Fruit fly (Drosophila melanogaster) whole organism, prepupa: ENCODE results near the gene gdl-ORF39.

Experiments
- Blimp-1 ChIP-seq: fragments of 200-800 bp; sonication (Bioruptor generic); optimal IDR thresholded peaks from 3 replicates; lab custom pipeline; 2017; ENCODE audit warnings: missing biosample characterization, missing genetic modification characterization, mild to moderate bottlenecking, moderate library complexity, missing genetic modification reagents
- CG10631 ChIP-seq: fragments of 200-800 bp; sonication (Bioruptor generic); optimal IDR thresholded peaks from 2 replicates; lab custom pipeline; 2016; ENCODE audit warnings: missing biosample characterization, missing genetic modification characterization
- CG10669 ChIP-seq: fragments of 200-800 bp; sonication (Bioruptor generic); optimal IDR thresholded peaks from 3 replicates; lab custom pipeline; 2018; ENCODE audit warnings: missing biosample characterization, mild to moderate bottlenecking, missing genetic modification characterization, moderate library complexity
- CG1621 ChIP-seq: fragments of 200-800 bp; sonication (Bioruptor generic); optimal IDR thresholded peaks from 3 replicates; lab custom pipeline; 2018; ENCODE audit warnings: missing biosample characterization, mild to moderate bottlenecking, missing genetic modification characterization
- CG3032 ChIP-seq: fragments of 200-800 bp; optimal IDR thresholded peaks from 2 replicates; lab custom pipeline; 2019; ENCODE audit warnings: missing biosample characterization, mild to moderate bottlenecking, missing genetic modification characterization, moderate library complexity
- CG31627 ChIP-seq: fragments of 200-800 bp; sonication (Bioruptor generic); optimal IDR thresholded peaks from 3 replicates; lab custom pipeline; 2016; ENCODE audit warnings: missing biosample characterization, missing genetic modification characterization
- CG32006 ChIP-seq: fragments of 200-800 bp; sonication (Bioruptor generic); optimal IDR thresholded peaks from 3 replicates; lab custom pipeline; 2017; ENCODE audit warnings: missing biosample characterization, mild to moderate bottlenecking, missing genetic modification characterization
- CG34406 ChIP-seq: fragments of 200-800 bp; sonication (Bioruptor generic); optimal IDR thresholded peaks from 3 replicates; lab custom pipeline; 2016; ENCODE audit warnings: missing biosample characterization, missing genetic modification characterization
- CG3919 ChIP-seq: fragments of 200-800 bp; sonication (Bioruptor generic); optimal IDR thresholded peaks from 3 replicates; lab custom pipeline; 2016; ENCODE audit warnings: missing biosample characterization, missing genetic modification characterization
- CG4318 ChIP-seq: fragments of 200-800 bp; sonication (Bioruptor generic); optimal IDR thresholded peaks from 3 replicates; lab custom pipeline; 2017; ENCODE audit warnings: missing biosample characterization, mild to moderate bottlenecking, missing genetic modification characterization
- CG6792 ChIP-seq: fragments of 200-800 bp; sonication (Bioruptor generic); optimal IDR thresholded peaks from 3 replicates; lab custom pipeline; 2016; ENCODE audit warnings: missing biosample characterization, missing genetic modification characterization
- CG6808 ChIP-seq: fragments of 200-800 bp; sonication (Bioruptor generic); optimal IDR thresholded peaks from 3 replicates; lab custom pipeline; 2017; ENCODE audit warnings: missing biosample characterization, missing genetic modification characterization, mild to moderate bottlenecking, moderate library complexity, missing genetic modification reagents
- CG6854 ChIP-seq: fragments of 200-800 bp; sonication (Bioruptor generic); optimal IDR thresholded peaks from 2 replicates; lab custom pipeline; 2017; ENCODE audit warnings: missing biosample characterization, mild to moderate bottlenecking, missing genetic modification characterization
- CG7368 ChIP-seq: fragments of 200-800 bp; sonication (Bioruptor generic); optimal IDR thresholded peaks from 3 replicates; lab custom pipeline; 2016; ENCODE audit warnings: missing biosample characterization, missing genetic modification characterization
- CG8319 ChIP-seq: fragments of 200-800 bp; sonication (Bioruptor generic); optimal IDR thresholded peaks from 3 replicates; lab custom pipeline; 2016; ENCODE audit warnings: missing biosample characterization, missing genetic modification characterization
- CG9139 ChIP-seq: fragments of 200-800 bp; sonication (Bioruptor generic); optimal IDR thresholded peaks from 3 replicates; lab custom pipeline; 2017; ENCODE audit warnings: missing biosample characterization, mild to moderate bottlenecking, missing genetic modification characterization
- Eip75B ChIP-seq: fragments of 200-800 bp; sonication (Bioruptor generic); optimal IDR thresholded peaks from 3 replicates; lab custom pipeline; 2016; ENCODE audit warnings: missing biosample characterization, missing genetic modification characterization
- Eip78C ChIP-seq: fragments of 200-800 bp; sonication (Bioruptor generic); peaks from one replicate; lab custom pipeline; 2016; ENCODE audit warnings: missing biosample characterization, missing genetic modification characterization
- Ets21C ChIP-seq: fragments of 200-800 bp; sonication (Bioruptor generic); optimal IDR thresholded peaks from 3 replicates; lab custom pipeline; 2016; ENCODE audit warnings: missing biosample characterization, missing genetic modification characterization
- Ets96B ChIP-seq: fragments of 200-800 bp; optimal IDR thresholded peaks from 2 replicates; lab custom pipeline; 2019; ENCODE audit warnings: missing biosample characterization, mild to moderate bottlenecking, missing genetic modification characterization, moderate library complexity
- Gug ChIP-seq: fragments of 200-800 bp; sonication (Bioruptor generic); IDR thresholded peaks from 2 replicates; pipeline ENCODE4 v1.3.6; 2022; ENCODE audit warnings: missing biosample characterization, missing genetic modification characterization
- Hr38 ChIP-seq: sonication (Bioruptor generic); optimal IDR thresholded peaks from 2 replicates; lab custom pipeline; 2016; ENCODE audit warnings: missing biosample characterization, missing genetic modification characterization
- Hr39 ChIP-seq: fragments of 200-800 bp; sonication (Bioruptor generic); optimal IDR thresholded peaks from 2 replicates; lab custom pipeline; 2016; ENCODE audit warnings: missing biosample characterization, missing genetic modification characterization
- Hr4 ChIP-seq: fragments of 200-800 bp; sonication (Bioruptor generic); optimal IDR thresholded peaks from 3 replicates; lab custom pipeline; 2016; ENCODE audit warnings: missing biosample characterization, missing genetic modification characterization
- Lpt ChIP-seq: fragments of 200-800 bp; sonication (Bioruptor generic); optimal IDR thresholded peaks from 3 replicates; lab custom pipeline; 2016; ENCODE audit warnings: missing biosample characterization, missing genetic modification characterization
- Met ChIP-seq: fragments of 200-800 bp; sonication (Bioruptor generic); optimal IDR thresholded peaks from 3 replicates; lab custom pipeline; 2016; ENCODE audit warnings: missing biosample characterization, missing genetic modification characterization
- OdsH ChIP-seq: fragments of 200-800 bp; sonication (Bioruptor generic); optimal IDR thresholded peaks from 3 replicates; lab custom pipeline; 2016; ENCODE audit warnings: missing biosample characterization, missing genetic modification characterization
- Smox ChIP-seq: fragments of 200-800 bp; sonication (Bioruptor generic); optimal IDR thresholded peaks from 3 replicates; lab custom pipeline; 2016; ENCODE audit warnings: missing biosample characterization, missing genetic modification characterization
- Sox102F ChIP-seq: fragments of 200-800 bp; sonication (Bioruptor generic); optimal IDR thresholded peaks from 2 replicates; lab custom pipeline; 2016; ENCODE audit warnings: missing biosample characterization, mild to moderate bottlenecking, missing genetic modification characterization
- Sox14 ChIP-seq: fragments of 200-800 bp; sonication (Bioruptor generic); optimal IDR thresholded peaks from 3 replicates; lab custom pipeline; 2016; ENCODE audit warnings: missing biosample characterization, missing genetic modification characterization
- Sox15 ChIP-seq: fragments of 200-800 bp; sonication (Bioruptor generic); optimal IDR thresholded peaks from 3 replicates; lab custom pipeline; 2016; ENCODE audit warnings: missing biosample characterization, missing genetic modification characterization
- achi ChIP-seq: fragments of 200-800 bp; sonication (Bioruptor generic); optimal IDR thresholded peaks from 3 replicates; lab custom pipeline; 2016; ENCODE audit warnings: missing biosample characterization, missing genetic modification characterization
- acj6 ChIP-seq: fragments of 200-800 bp; sonication (Bioruptor generic); optimal IDR thresholded peaks from 3 replicates; lab custom pipeline; 2016; ENCODE audit warnings: missing biosample characterization, missing genetic modification characterization
- cyc ChIP-seq: fragments of 200-800 bp; sonication (Bioruptor generic); optimal IDR thresholded peaks from 3 replicates; lab custom pipeline; 2016; ENCODE audit warnings: missing biosample characterization, missing genetic modification characterization
- dac ChIP-seq: fragments of 200-800 bp; sonication (Bioruptor generic); optimal IDR thresholded peaks from 2 replicates; lab custom pipeline; 2017; ENCODE audit warnings: missing biosample characterization, mild to moderate bottlenecking, missing genetic modification characterization
- dsx ChIP-seq: fragments of 200-800 bp; optimal IDR thresholded peaks from 3 replicates; lab custom pipeline; 2019; ENCODE audit warnings: missing biosample characterization, mild to moderate bottlenecking, missing genetic modification characterization, moderate library complexity; ENCODE audit not compliant: poor library complexity, severe bottlenecking
- eg ChIP-seq: fragments of 200-800 bp; sonication (Bioruptor generic); IDR thresholded peaks from 3 replicates; pipeline ENCODE4 v1.3.6; 2022; ENCODE audit warnings: missing biosample characterization, missing genetic modification characterization
- esn ChIP-seq: fragments of 200-800 bp; sonication (Bioruptor generic); optimal IDR thresholded peaks from 2 replicates; lab custom pipeline; 2016; ENCODE audit warnings: missing biosample characterization, mild to moderate bottlenecking, missing genetic modification characterization, moderate library complexity
- fd59A ChIP-seq: fragments of 200-800 bp; sonication (Bioruptor generic); optimal IDR thresholded peaks from 2 replicates; lab custom pipeline; 2017; ENCODE audit warnings: missing biosample characterization, mild to moderate bottlenecking, missing genetic modification characterization, missing genetic modification reagents
- fkh ChIP-seq: fragments of 200-800 bp; sonication (Bioruptor generic); optimal IDR thresholded peaks from 3 replicates; lab custom pipeline; 2017; ENCODE audit warnings: missing biosample characterization, mild to moderate bottlenecking, missing genetic modification characterization, moderate library complexity
- lz ChIP-seq: fragments of 200-800 bp; sonication (Bioruptor generic); optimal IDR thresholded peaks from 3 replicates; lab custom pipeline; 2016; ENCODE audit warnings: missing biosample characterization, missing genetic modification characterization
- net ChIP-seq: fragments of 200-800 bp; sonication (Bioruptor generic); optimal IDR thresholded peaks from 3 replicates; lab custom pipeline; 2016; ENCODE audit warnings: missing biosample characterization, missing genetic modification characterization
- pdm3 ChIP-seq: fragments of 200-800 bp; sonication (Bioruptor generic); optimal IDR thresholded peaks from 3 replicates; lab custom pipeline; 2016; ENCODE audit warnings: missing biosample characterization, missing genetic modification characterization
- salr ChIP-seq, 2 experiments: fragments of 200-800 bp; sonication (Bioruptor generic); optimal IDR thresholded peaks; 3 replicates each; lab custom pipeline; 2016 to 2018; ENCODE audit warnings: missing biosample characterization in 2 of 2, missing genetic modification characterization in 2 of 2, mild to moderate bottlenecking in 1 of 2
- svp ChIP-seq: fragments of 200-800 bp; sonication (Bioruptor generic); peaks from one replicate; lab custom pipeline; 2016; ENCODE audit warnings: missing biosample characterization, missing genetic modification characterization
- topi ChIP-seq: fragments of 200-800 bp; sonication (Bioruptor generic); optimal IDR thresholded peaks from 3 replicates; lab custom pipeline; 2016; ENCODE audit warnings: missing biosample characterization, missing genetic modification characterization
- vri ChIP-seq: fragments of 200-800 bp; sonication (Bioruptor generic); optimal IDR thresholded peaks from 3 replicates; lab custom pipeline; 2016; ENCODE audit warnings: missing biosample characterization, mild to moderate bottlenecking, missing genetic modification characterization

Gene gdl-ORF39

DNA sequence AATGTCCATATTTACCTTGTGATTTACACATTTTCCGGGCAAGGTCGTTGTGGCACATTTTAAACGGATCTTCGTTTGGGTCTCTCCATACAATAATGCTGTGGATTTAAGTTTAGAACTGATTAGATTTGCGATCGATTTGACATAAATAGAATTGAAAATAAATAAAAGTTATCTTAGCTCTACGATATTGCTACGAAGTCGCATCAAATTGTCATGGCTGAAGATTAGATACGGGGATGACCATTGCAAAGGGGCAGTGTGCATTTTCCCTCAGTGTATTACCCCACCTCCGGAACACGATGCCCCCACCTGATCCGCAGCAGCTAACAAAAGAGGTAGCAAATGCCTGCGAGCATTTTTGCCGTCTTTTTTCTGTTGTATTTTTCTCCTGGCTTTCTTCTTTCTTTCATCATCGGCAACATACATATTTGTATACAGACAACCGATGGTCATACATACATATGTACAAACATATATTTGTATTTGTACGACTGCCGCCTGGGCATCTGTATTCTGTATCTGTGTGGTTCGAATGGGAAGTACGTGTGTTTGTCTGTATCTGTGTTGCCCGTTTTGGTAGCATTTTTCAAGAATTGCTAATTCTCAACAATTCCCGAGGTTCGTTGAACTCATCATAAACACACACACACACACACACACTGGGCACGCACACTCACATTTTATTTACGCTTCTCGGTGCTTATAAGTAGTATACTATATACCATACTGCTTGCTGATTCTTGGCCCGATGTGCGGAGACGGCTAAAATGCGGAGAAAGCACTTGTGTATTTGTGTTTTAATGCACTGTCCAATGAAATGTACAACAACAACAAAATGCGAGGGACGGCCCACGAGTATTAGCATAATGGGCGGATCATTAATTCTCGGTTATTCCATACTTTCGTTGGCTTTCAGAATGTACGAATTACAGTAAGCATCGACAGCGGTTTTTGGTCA, 35.5 kb downstream of the gdl-ORF39 start:
- TF ChIP-seq CG10669 (GFP tag; lab: Kevin White, UChicago), result no peak
- TF ChIP-seq CG7368 (GFP tag; lab: Kevin White, UChicago), result no peak
- peak; percentile 12 for TF ChIP-seq Eip75B (GFP tag; lab: Kevin White, UChicago)
- peak; percentile 44 for TF ChIP-seq CG10631 (GFP tag; lab: Kevin White, UChicago)
- TF ChIP-seq Hr39 (GFP tag; lab: Kevin White, UChicago), result peak; percentile 68
- peak; percentile 59 for TF ChIP-seq esn (GFP tag; lab: Kevin White, UChicago)
- TF ChIP-seq Hr38 (GFP tag; lab: Kevin White, UChicago), result no peak
- no peak for TF ChIP-seq CG3032 (tag; lab: Kevin White, UChicago)
- TF ChIP-seq Ets21C (GFP tag; lab: Kevin White, UChicago), result peak; percentile 23
- peak; percentile 32 for TF ChIP-seq vri (GFP tag; lab: Kevin White, UChicago)
- peak; percentile 74 for TF ChIP-seq CG32006 (GFP tag; lab: Kevin White, UChicago)
- no peak for TF ChIP-seq Sox15
- peak; percentile 50 for TF ChIP-seq CG4318 (GFP tag; lab: Kevin White, UChicago)
- no peak for TF ChIP-seq dac (GFP tag; lab: Kevin White, UChicago)
- TF ChIP-seq CG6854 (GFP tag; lab: Kevin White, UChicago), result peak; percentile 39
- TF ChIP-seq CG31627 (GFP tag; lab: Kevin White, UChicago), result peak; percentile 47
- no peak for TF ChIP-seq eg (GFP tag; lab: Robert Waterston, UW)
- TF ChIP-seq CG1621 (tag; lab: Kevin White, UChicago), result no peak
- TF ChIP-seq Blimp-1 (GFP tag; lab: Kevin White, UChicago), result peak; percentile 36
- peak; percentile 57 for TF ChIP-seq topi (GFP tag; lab: Kevin White, UChicago)
- TF ChIP-seq Gug (GFP tag; lab: Robert Waterston, UW), result no peak
- peak; percentile 35 for TF ChIP-seq Sox14 (GFP tag; lab: Kevin White, UChicago)
- peak; percentile 37 for TF ChIP-seq acj6
- peak; percentile 46 for TF ChIP-seq Smox (GFP tag; lab: Kevin White, UChicago)
- TF ChIP-seq salr (GFP tag; optimal IDR thresholded peaks at IDR 0.05; lab: Kevin White, UChicago), result peak in 1 of 2 experiments; percentile 43
- peak; percentile 59 for TF ChIP-seq cyc (GFP tag; lab: Kevin White, UChicago)
- TF ChIP-seq CG6808 (GFP tag; lab: Kevin White, UChicago), result no peak
- TF ChIP-seq pdm3 (GFP tag; lab: Kevin White, UChicago), result peak; percentile 7
- no peak for TF ChIP-seq achi (GFP tag; lab: Kevin White, UChicago)
- TF ChIP-seq CG8319, result no peak
- peak; percentile 59 for TF ChIP-seq Eip78C (GFP tag; lab: Kevin White, UChicago)
- peak; percentile 19 for TF ChIP-seq CG34406 (GFP tag; lab: Kevin White, UChicago)
- TF ChIP-seq Ets96B (tag; lab: Kevin White, UChicago), result no peak
- peak; percentile 61 for TF ChIP-seq Hr4 (GFP tag; lab: Kevin White, UChicago)
- no peak for TF ChIP-seq CG9139 (GFP tag; lab: Kevin White, UChicago)
- TF ChIP-seq Sox102F (GFP tag; lab: Kevin White, UChicago), result peak; percentile 39
- TF ChIP-seq CG3919 (GFP tag; lab: Kevin White, UChicago), result peak; percentile 6
- peak; percentile 33 for TF ChIP-seq fkh
- no peak for TF ChIP-seq fd59A
- TF ChIP-seq Met (GFP tag; lab: Kevin White, UChicago), result peak; percentile 65
- peak; percentile 53 for TF ChIP-seq lz (GFP tag; lab: Kevin White, UChicago)
- no peak for TF ChIP-seq net (GFP tag; lab: Kevin White, UChicago)
- TF ChIP-seq CG6792 (GFP tag; lab: Kevin White, UChicago), result peak; percentile 22
- no peak for TF ChIP-seq dsx (GFP tag; lab: Kevin White, UChicago)
- no peak for TF ChIP-seq Lpt (GFP tag; lab: Kevin White, UChicago)
- peak; percentile 33 for TF ChIP-seq OdsH (GFP tag; lab: Kevin White, UChicago)
- TF ChIP-seq svp (GFP tag; lab: Kevin White, UChicago), result peak; percentile 78
